Fruit fly (Drosophila melanogaster) whole organism, pupa: Measurements from ENCODE around the gene CG4709.

Experiments
- CG10348 ChIP-seq: fragments of 200-800 bp; sonication (Bioruptor generic); IDR thresholded peaks from 2 replicates; pipeline ENCODE4 v1.3.6; 2022; ENCODE audit warnings: missing biosample characterization, missing genetic modification characterization
- CG12605 ChIP-seq: fragments of 200-800 bp; sonication (Bioruptor generic); IDR thresholded peaks from 2 replicates; pipeline ENCODE4 v1.3.6; 2022; ENCODE audit warnings: missing biosample characterization, missing genetic modification characterization
- CG13204 ChIP-seq: fragments of 200-800 bp; sonication (Bioruptor generic); optimal IDR thresholded peaks from 2 replicates; lab custom pipeline; 2018; ENCODE audit warnings: missing biosample characterization, mild to moderate bottlenecking, missing genetic modification characterization, moderate library complexity
- CG14655 ChIP-seq: fragments of 200-800 bp; sonication (Bioruptor generic); optimal IDR thresholded peaks from 3 replicates; lab custom pipeline; 2017; ENCODE audit warnings: mild to moderate bottlenecking, missing biosample characterization, missing genetic modification reagents, missing genetic modification characterization
- CG15710 ChIP-seq: fragments of 200-800 bp; sonication (Bioruptor generic); optimal IDR thresholded peaks from 2 replicates; lab custom pipeline; 2018; ENCODE audit warnings: missing biosample characterization, mild to moderate bottlenecking, missing genetic modification characterization, moderate library complexity
- CG17806 ChIP-seq: fragments of 200-800 bp; sonication (Bioruptor generic); optimal IDR thresholded peaks from 2 replicates; lab custom pipeline; 2018; ENCODE audit warnings: missing biosample characterization, mild to moderate bottlenecking, missing genetic modification characterization, moderate library complexity
- CG32121 ChIP-seq: fragments of 200-800 bp; sonication (Bioruptor generic); IDR thresholded peaks from 2 replicates; pipeline ENCODE4 v1.3.6; 2022; ENCODE audit warnings: missing biosample characterization, missing genetic modification characterization
- CG34367 ChIP-seq: fragments of 200-800 bp; sonication (Bioruptor generic); optimal IDR thresholded peaks from 2 replicates; lab custom pipeline; 2018; ENCODE audit warnings: missing biosample characterization, mild to moderate bottlenecking, missing genetic modification characterization
- CG4496 ChIP-seq: fragments of 200-800 bp; sonication (Bioruptor generic); IDR thresholded peaks from 3 replicates; pipeline ENCODE4 v1.3.6; 2022; ENCODE audit warnings: missing biosample characterization, missing genetic modification characterization
- CG8159 ChIP-seq: fragments of 200-800 bp; sonication (Bioruptor generic); optimal IDR thresholded peaks from 3 replicates; lab custom pipeline; 2018; ENCODE audit warnings: missing biosample characterization, mild to moderate bottlenecking, missing genetic modification characterization, moderate library complexity
- CG8301 ChIP-seq: fragments of 200-800 bp; sonication (Bioruptor generic); optimal IDR thresholded peaks from 2 replicates; lab custom pipeline; 2018; ENCODE audit warnings: missing biosample characterization, mild to moderate bottlenecking, missing genetic modification characterization
- CG9948 ChIP-seq: fragments of 200-800 bp; sonication (Bioruptor generic); optimal IDR thresholded peaks from 2 replicates; lab custom pipeline; 2018; ENCODE audit warnings: missing biosample characterization, mild to moderate bottlenecking, missing genetic modification characterization, moderate library complexity
- D1 ChIP-seq: fragments of 200-800 bp; sonication (Bioruptor generic); optimal IDR thresholded peaks from 2 replicates; lab custom pipeline; 2018; ENCODE audit warnings: missing biosample characterization, mild to moderate bottlenecking, missing genetic modification characterization, moderate library complexity
- EcR ChIP-seq: fragments of 200-800 bp; sonication (Bioruptor generic); optimal IDR thresholded peaks from 3 replicates; lab custom pipeline; 2019; ENCODE audit warnings: missing biosample characterization, missing genetic modification characterization, mild to moderate bottlenecking, moderate library complexity, missing genetic modification reagents
- Ets98B ChIP-seq: fragments of 200-800 bp; sonication (Bioruptor generic); IDR thresholded peaks from 2 replicates; pipeline ENCODE4 v1.3.6; 2022; ENCODE audit warnings: missing biosample characterization, missing genetic modification characterization
- Pif1A ChIP-seq: fragments of 200-800 bp; sonication (Bioruptor generic); optimal IDR thresholded peaks from 3 replicates; lab custom pipeline; 2016; ENCODE audit warnings: missing biosample characterization, missing genetic modification characterization
- Pif1B ChIP-seq: fragments of 200-800 bp; sonication (Bioruptor generic); optimal IDR thresholded peaks from 3 replicates; lab custom pipeline; 2016; ENCODE audit warnings: missing biosample characterization, missing genetic modification characterization
- Snoo ChIP-seq: fragments of 200-800 bp; sonication (Bioruptor generic); optimal IDR thresholded peaks from 3 replicates; lab custom pipeline; 2017; ENCODE audit warnings: missing biosample characterization, mild to moderate bottlenecking, missing genetic modification characterization, inconsistent platforms
- fd96Ca ChIP-seq: fragments of 200-800 bp; sonication (Bioruptor generic); IDR thresholded peaks from 3 replicates; pipeline ENCODE4 v1.3.6; 2022; ENCODE audit warnings: missing biosample characterization, missing genetic modification characterization
- gl ChIP-seq: fragments of 200-800 bp; sonication (Bioruptor generic); optimal IDR thresholded peaks from 2 replicates; lab custom pipeline; 2018; ENCODE audit warnings: missing biosample characterization, mild to moderate bottlenecking, missing genetic modification characterization
- rn ChIP-seq: fragments of 200-800 bp; sonication (Bioruptor generic); IDR thresholded peaks from 2 replicates; pipeline ENCODE4 v1.3.6; 2022; ENCODE audit warnings: missing biosample characterization, missing genetic modification characterization

CG4709 gene

dm6 chr2L:9947738-9948519 lies 6.2 kb upstream of the CG4709 start:
- no peak for TF ChIP-seq CG17806 (tag; lab: Kevin White, UChicago)
- peak; percentile 26 for TF ChIP-seq CG8159
- peak; percentile 78 for TF ChIP-seq CG13204 (GFP tag; lab: Kevin White, UChicago)
- TF ChIP-seq CG15710 (tag; lab: Kevin White, UChicago) = peak; percentile 32
- TF ChIP-seq CG34367 (tag; lab: Kevin White, UChicago) = no peak
- TF ChIP-seq EcR (GFP tag; lab: Kevin White, UChicago) = peak; percentile 73
- TF ChIP-seq CG4496 (GFP tag; lab: Robert Waterston, UW) = 0 out of 3 replicates have a peak, but pooled peaks have one; percentile 32
- peak; percentile 54 for TF ChIP-seq CG14655 (GFP tag; lab: Kevin White, UChicago)
- TF ChIP-seq, all 21 proteins: peak for 6

dm6 chr2L:9948520-9948858 lies 5.6 kb upstream of the CG4709 start:
- TF ChIP-seq CG32121 (GFP tag; lab: Robert Waterston, UW) (no peak), Pif1B (GFP tag; lab: Kevin White, UChicago) (no peak), CG10348 (GFP tag; lab: Robert Waterston, UW) (no peak), CG9948 (tag; lab: Kevin White, UChicago) (no peak), gl (tag; lab: Kevin White, UChicago) (no peak), CG14655 (GFP tag; lab: Kevin White, UChicago) (no peak), EcR (GFP tag; lab: Kevin White, UChicago) (no peak), Ets98B (GFP tag; lab: Robert Waterston, UW) (no peak), Snoo (no peak), CG4496 (GFP tag; lab: Robert Waterston, UW) (no peak), CG8301 (no peak), CG8159 (no peak), CG13204 (GFP tag; lab: Kevin White, UChicago) (no peak), fd96Ca (GFP tag; lab: Robert Waterston, UW) (no peak), CG15710 (tag; lab: Kevin White, UChicago) (no peak), D1 (no peak), CG34367 (tag; lab: Kevin White, UChicago) (no peak), rn (GFP tag; lab: Robert Waterston, UW) (no peak), CG17806 (tag; lab: Kevin White, UChicago) (no peak)

dm6 chr2L:9949178-9950062 lies 4.7 kb upstream of the CG4709 start:
- TF ChIP-seq Pif1B (GFP tag; lab: Kevin White, UChicago) (peak; percentile 17), Ets98B (GFP tag; lab: Robert Waterston, UW) (no peak; the same call in 1 of the 2 replicates), gl (tag; lab: Kevin White, UChicago) (no peak), rn (GFP tag; lab: Robert Waterston, UW) (no peak), CG13204 (GFP tag; lab: Kevin White, UChicago) (peak; percentile 25), Snoo (no peak), EcR (GFP tag; lab: Kevin White, UChicago) (no peak), CG12605 (peak; percentile 47; the same call in 1 of the 2 replicates), CG8301 (peak; percentile 23), fd96Ca (GFP tag; lab: Robert Waterston, UW) (no peak), Pif1A (GFP tag; lab: Kevin White, UChicago) (peak; percentile 2), CG14655 (GFP tag; lab: Kevin White, UChicago) (peak; percentile 31)

dm6 chr2L:9954696-9955095 lies 571 bp downstream of the CG4709 start:
- TF ChIP-seq CG15710 (tag; lab: Kevin White, UChicago) (no peak), CG8159 (no peak), CG9948 (tag; lab: Kevin White, UChicago) (no peak), CG32121 (GFP tag; lab: Robert Waterston, UW) (no peak), CG17806 (tag; lab: Kevin White, UChicago) (no peak), CG8301 (no peak), CG10348 (GFP tag; lab: Robert Waterston, UW) (no peak), Ets98B (GFP tag; lab: Robert Waterston, UW) (no peak), D1 (no peak)

- TF ChIP-seq gl (tag; lab: Kevin White, UChicago) (peak; percentile 63), CG12605 (peak; percentile 91), CG9948 (tag; lab: Kevin White, UChicago) (peak; percentile 94), CG13204 (GFP tag; lab: Kevin White, UChicago) (no peak), Ets98B (GFP tag; lab: Robert Waterston, UW) (peak; percentile 89), fd96Ca (GFP tag; lab: Robert Waterston, UW) (no peak), CG32121 (GFP tag; lab: Robert Waterston, UW) (peak; percentile 94), EcR (GFP tag; lab: Kevin White, UChicago) (peak; percentile 32), CG15710 (tag; lab: Kevin White, UChicago) (peak; percentile 90), CG4496 (GFP tag; lab: Robert Waterston, UW) (peak; percentile 94), D1 (no peak), CG34367 (tag; lab: Kevin White, UChicago) (peak; percentile 89), rn (GFP tag; lab: Robert Waterston, UW) (peak; percentile 91), CG10348 (GFP tag; lab: Robert Waterston, UW) (0 out of 2 replicates have a peak, but pooled peaks have one; percentile 35), Snoo (peak; percentile 87), CG8159 (peak; percentile 95), CG17806 (tag; lab: Kevin White, UChicago) (peak; percentile 95), CG14655 (GFP tag; lab: Kevin White, UChicago) (no peak), Pif1B (GFP tag; lab: Kevin White, UChicago) (no peak), Pif1A (GFP tag; lab: Kevin White, UChicago) (no peak), CG8301 (peak; percentile 90)
These were observed 3.0 kb downstream of the CG4709 start, which contains the start of the genes CG4658 and CG5846 for dm6 chr2L:9956993-9957652. Gene CG4658 (plus strand): TSS chr2L:9957132. Gene CG5846 (minus strand): TSS chr2L:9957237.
